Worm (Caenorhabditis elegans): ENCODE results near the gene srxa-15.
A peak's percentile ranks its signal among the peaks of the same experiment; 100 is the strongest.

Gene srxa-15

ce11 chrV:20685383-20685782, 43.4 kb downstream of the srxa-15 start, which contains the start of gene klf-2:
Gene klf-2 (plus strand): TSS chrV:20685683.
- TF ChIP-seq elt-3 (tag; optimal IDR thresholded peaks at IDR 0.05): no peak
- no peak for TF ChIP-seq bed-3 (GFP tag; optimal IDR thresholded peaks at IDR 0.05)
- TF ChIP-seq ceh-83 (GFP tag; optimal IDR thresholded peaks at IDR 0.05): no peak
- no peak for TF ChIP-seq mls-2 (tag; optimal IDR thresholded peaks at IDR 0.05)
- TF ChIP-seq M03D4.4 (tag; optimal IDR thresholded peaks at IDR 0.05): no peak
- no peak for TF ChIP-seq drap-1 (GFP tag; optimal IDR thresholded peaks at IDR 0.05)
- TF ChIP-seq ceh-39 (tag; optimal IDR thresholded peaks at IDR 0.05): no peak
- no peak for TF ChIP-seq cnd-1 (tag; optimal IDR thresholded peaks at IDR 0.05)
- no peak for TF ChIP-seq nhr-28 (tag; optimal IDR thresholded peaks at IDR 0.05)
- no peak for TF ChIP-seq snpc-4 (tag; optimal IDR thresholded peaks at IDR 0.05)
- no peak for TF ChIP-seq lin-13 (tag; optimal IDR thresholded peaks at IDR 0.05)
- no peak for TF ChIP-seq ham-2 (GFP tag; optimal IDR thresholded peaks at IDR 0.05)
- TF ChIP-seq mep-1 (tag; optimal IDR thresholded peaks at IDR 0.05): no peak
- TF ChIP-seq sem-2 (GFP tag; optimal IDR thresholded peaks at IDR 0.05): no peak
- TF ChIP-seq mab-5 (tag; optimal IDR thresholded peaks at IDR 0.05): no peak
- TF ChIP-seq hlh-1 (tag; optimal IDR thresholded peaks at IDR 0.05): no peak
- no peak for TF ChIP-seq nhr-237 (tag; optimal IDR thresholded peaks at IDR 0.05)

DNA sequence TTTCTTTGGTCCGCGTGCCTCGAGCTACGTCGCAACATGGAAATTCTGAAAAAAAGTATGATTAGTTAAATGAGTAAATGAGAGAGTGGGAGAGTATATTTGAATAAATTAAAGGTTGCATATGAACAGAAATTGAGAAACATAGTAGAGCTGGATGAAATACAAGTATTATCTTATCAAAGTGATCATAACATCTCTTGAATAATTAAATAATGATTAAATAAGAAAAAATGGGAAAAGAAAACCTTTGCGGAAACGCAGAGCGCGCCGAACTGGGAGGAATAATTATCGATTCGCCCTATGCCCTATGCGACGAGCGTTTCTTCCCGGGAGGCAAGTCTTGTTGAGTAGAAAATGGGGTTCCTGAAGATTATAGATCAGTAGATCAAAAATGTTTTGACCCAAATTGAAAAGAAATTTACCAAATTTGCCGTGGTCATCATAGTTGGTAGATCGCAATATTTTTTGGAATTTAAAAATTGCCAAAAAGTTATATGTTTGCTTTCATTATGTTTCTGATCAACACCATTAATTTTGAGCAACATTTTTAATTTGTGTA, 47.6 kb downstream of the srxa-15 start, which contains the start of gene F53F8.3:
Gene F53F8.3, minus strand, starts transcription at position 51 of the 559 bp plus-strand sequence.
- TF ChIP-seq sptf-1 (tag; optimal IDR thresholded peaks at IDR 0.05) (no peak), nhr-76 (tag; optimal IDR thresholded peaks at IDR 0.05) (no peak), nhr-2 (tag; optimal IDR thresholded peaks at IDR 0.05) (no peak), sem-2 (GFP tag; optimal IDR thresholded peaks at IDR 0.05) (no peak), ceh-39 (tag; optimal IDR thresholded peaks at IDR 0.05) (no peak)

DNA sequence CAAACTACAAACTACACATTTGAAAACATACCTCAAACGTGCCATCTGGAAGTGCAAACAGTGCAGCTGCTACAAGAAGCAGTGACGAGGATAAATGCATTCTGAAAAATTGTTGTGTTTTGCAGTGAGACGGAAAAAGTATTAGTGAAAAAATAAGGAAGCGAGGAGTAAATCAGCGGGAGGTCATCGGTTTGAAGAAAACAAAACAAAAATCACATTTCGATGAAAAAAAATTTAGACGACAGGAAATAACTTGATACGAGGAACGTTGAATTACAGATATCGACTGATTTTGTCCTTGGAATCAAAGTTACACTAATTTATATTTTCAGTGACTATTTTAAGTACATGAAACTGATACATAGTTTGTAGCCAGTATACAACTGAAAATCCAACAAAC, 49.6 kb downstream of the srxa-15 start, which contains the start of gene F53F8.4:
Gene F53F8.4, minus strand, starts transcription at position 101 of the 400 bp plus-strand sequence.
- no peak for TF ChIP-seq mab-5 (tag; optimal IDR thresholded peaks at IDR 0.05)
- no peak for TF ChIP-seq ham-2 (GFP tag; optimal IDR thresholded peaks at IDR 0.05)
- no peak for TF ChIP-seq unc-39 (tag; optimal IDR thresholded peaks at IDR 0.05)
- no peak for TF ChIP-seq zip-8 (tag; optimal IDR thresholded peaks at IDR 0.05)
- TF ChIP-seq bed-3 (GFP tag; optimal IDR thresholded peaks at IDR 0.05): no peak
- TF ChIP-seq ceh-39 (tag; optimal IDR thresholded peaks at IDR 0.05): no peak
- no peak for TF ChIP-seq ceh-43 (GFP tag; optimal IDR thresholded peaks at IDR 0.05)
- no peak for TF ChIP-seq ztf-11 (tag; optimal IDR thresholded peaks at IDR 0.05)
- TF ChIP-seq lin-13 (tag; optimal IDR thresholded peaks at IDR 0.05): no peak
- TF ChIP-seq ceh-83 (GFP tag; optimal IDR thresholded peaks at IDR 0.05): no peak
- no peak for TF ChIP-seq nhr-12 (tag; optimal IDR thresholded peaks at IDR 0.05)
- TF ChIP-seq unc-120 (tag; optimal IDR thresholded peaks at IDR 0.05; ENCODE audit: poor library complexity, severe bottlenecking): no peak

DNA sequence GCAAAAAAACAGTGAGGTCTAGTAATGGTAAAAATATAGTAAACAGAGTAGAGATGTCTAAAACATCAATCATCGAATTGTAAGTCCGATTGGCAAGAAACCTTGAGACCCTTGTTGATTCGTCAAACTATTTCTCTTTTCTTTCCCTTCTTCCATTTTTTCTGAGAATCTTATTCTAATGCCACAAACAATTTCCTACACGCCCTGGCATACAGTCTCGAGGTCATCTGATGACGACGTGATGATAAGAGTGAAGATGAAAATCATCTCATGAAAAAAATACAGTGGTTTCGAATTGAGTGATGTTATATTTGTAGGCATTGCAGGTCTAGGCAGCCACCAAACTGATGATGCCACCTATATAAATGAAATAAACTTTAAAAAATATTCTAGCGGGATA, 50.9 kb downstream of the srxa-15 start:
- TF ChIP-seq elt-1 (tag; optimal IDR thresholded peaks at IDR 0.05; ENCODE audit: borderline replicate concordance, insufficient read depth) (no peak), mls-2 (tag; optimal IDR thresholded peaks at IDR 0.05) (no peak)

- TF ChIP-seq flh-1 (GFP tag; optimal IDR thresholded peaks at IDR 0.05): peak; percentile 18
- TF ChIP-seq bed-3 (GFP tag; optimal IDR thresholded peaks at IDR 0.05): peak; percentile 53
- peak; percentile 48 for TF ChIP-seq lin-32 (GFP tag; optimal IDR thresholded peaks at IDR 0.05)
- TF ChIP-seq snpc-4 (tag; optimal IDR thresholded peaks at IDR 0.05): no peak
- no peak for TF ChIP-seq ceh-39 (tag; optimal IDR thresholded peaks at IDR 0.05)
- TF ChIP-seq M03D4.4 (tag; optimal IDR thresholded peaks at IDR 0.05): peak; percentile 71
- peak; percentile 49 for TF ChIP-seq ceh-43 (GFP tag; optimal IDR thresholded peaks at IDR 0.05)
- peak; percentile 94 for TF ChIP-seq drap-1 (GFP tag; optimal IDR thresholded peaks at IDR 0.05)
- peak; percentile 65 for TF ChIP-seq ham-2 (GFP tag; optimal IDR thresholded peaks at IDR 0.05)
- peak; percentile 47 for TF ChIP-seq unc-120 (tag; optimal IDR thresholded peaks at IDR 0.05; ENCODE audit: poor library complexity, severe bottlenecking)
- TF ChIP-seq nhr-76 (tag; optimal IDR thresholded peaks at IDR 0.05): no peak
- TF ChIP-seq nhr-28 (tag; optimal IDR thresholded peaks at IDR 0.05): no peak
- peak; percentile 49 for TF ChIP-seq tbx-8 (GFP tag; optimal IDR thresholded peaks at IDR 0.05)
- TF ChIP-seq sem-2 (GFP tag; optimal IDR thresholded peaks at IDR 0.05): peak; percentile 45
- peak; percentile 79 for TF ChIP-seq ceh-83 (GFP tag; optimal IDR thresholded peaks at IDR 0.05)
- peak; percentile 79 for TF ChIP-seq cnd-1 (tag; optimal IDR thresholded peaks at IDR 0.05)
- TF ChIP-seq mls-2 (tag; optimal IDR thresholded peaks at IDR 0.05): peak; percentile 57
- peak; percentile 87 for TF ChIP-seq sptf-1 (tag; optimal IDR thresholded peaks at IDR 0.05)
- TF ChIP-seq mep-1 (tag; optimal IDR thresholded peaks at IDR 0.05): peak; percentile 45
- no peak for TF ChIP-seq pha-4 (tag; optimal IDR thresholded peaks at IDR 0.05)
Measured at ce11 chrV:20693968-20694367, 52.0 kb downstream of the srxa-15 start.

Data from whole organism, mixed stage, embryonic.